Worm (Caenorhabditis elegans) whole organism, early embryonic: Measurements from ENCODE around the gene C16C8.4.
"Not testable (repeated sequence)": the region's sequence is repeated elsewhere in the genome, so short reads cannot be mapped to it uniquely, and the experiment has no call there.

Experiments
- B0310.2 ChIP-seq: sonication (generic microtip); optimal IDR thresholded peaks from 2 replicates; lab custom pipeline; 2016; ENCODE audit warnings: mild to moderate bottlenecking, missing genetic modification characterization, missing compliant biosample characterization
- F13C5.2 ChIP-seq: sonication (generic microtip); optimal IDR thresholded peaks from 2 replicates; lab custom pipeline; 2017; ENCODE audit warnings: mild to moderate bottlenecking, missing genetic modification characterization, inconsistent platforms, missing compliant biosample characterization
- aly-1 ChIP-seq: sonication (generic microtip); optimal IDR thresholded peaks from 2 replicates; lab custom pipeline; 2016; ENCODE audit warnings: missing genetic modification characterization, missing compliant biosample characterization
- ama-1 ChIP-seq: fragments of 150-350 bp; optimal IDR thresholded peaks from 2 replicates; lab custom pipeline; 2014
- ceh-13 ChIP-seq: fragments of 200-800 bp; sonication (Bioruptor generic); optimal IDR thresholded peaks from 2 replicates; lab custom pipeline; 2018; ENCODE audit warnings: mild to moderate bottlenecking, missing genetic modification characterization, missing compliant biosample characterization
- ceh-36 ChIP-seq: sonication (generic microtip); optimal IDR thresholded peaks from 2 replicates; lab custom pipeline; 2016; ENCODE audit warnings: missing genetic modification characterization, inconsistent platforms, missing compliant biosample characterization
- ets-7 ChIP-seq: sonication (generic microtip); optimal IDR thresholded peaks from 2 replicates; lab custom pipeline; 2016; ENCODE audit warnings: missing genotype, missing genetic modification characterization, missing compliant biosample characterization
- flt-1 ChIP-seq: fragments of 200-800 bp; sonication (Bioruptor generic); IDR thresholded peaks from 2 replicates; pipeline ENCODE4 v1.3.6; 2022; ENCODE audit warnings: missing genetic modification characterization, missing compliant biosample characterization
- hmbx-1 ChIP-seq: sonication (generic microtip); optimal IDR thresholded peaks from 2 replicates; lab custom pipeline; 2016; ENCODE audit warnings: mild to moderate bottlenecking, missing genetic modification characterization, missing compliant biosample characterization
- hmg-4 ChIP-seq: fragments of 200-800 bp; sonication (Bioruptor generic); optimal IDR thresholded peaks from 2 replicates; lab custom pipeline; 2018; ENCODE audit warnings: mild to moderate bottlenecking, missing genetic modification characterization, missing compliant biosample characterization
- hnd-1 ChIP-seq: sonication (generic microtip); optimal IDR thresholded peaks from 2 replicates; lab custom pipeline; 2016; ENCODE audit warnings: missing genetic modification characterization, missing compliant biosample characterization
- pes-1 ChIP-seq: fragments of 200-800 bp; sonication (Bioruptor generic); IDR thresholded peaks from 2 replicates; pipeline ENCODE4 v1.3.6; 2022; ENCODE audit warnings: missing genetic modification reagents, missing genetic modification characterization, missing compliant biosample characterization
- scrt-1 ChIP-seq: fragments of 200-800 bp; sonication (Bioruptor generic); IDR thresholded peaks from 2 replicates; pipeline ENCODE4 v1.3.6; 2022; ENCODE audit warnings: missing genetic modification characterization, missing compliant biosample characterization
- sea-1 ChIP-seq: fragments of 200-800 bp; sonication (Bioruptor generic); conservative IDR thresholded peaks from 2 replicates; pipeline ENCODE4 v1.3.6; 2022; ENCODE audit warnings: missing genetic modification characterization, missing compliant biosample characterization
- tbx-11 ChIP-seq: fragments of 200-800 bp; sonication (Bioruptor generic); IDR thresholded peaks from 2 replicates; pipeline ENCODE4 v1.3.6; 2022; ENCODE audit warnings: missing genetic modification characterization, missing compliant biosample characterization
- tbx-37 ChIP-seq: fragments of 200-800 bp; sonication (Bioruptor generic); conservative IDR thresholded peaks from 2 replicates; pipeline ENCODE4 v1.3.6; 2022; ENCODE audit warnings: missing genetic modification reagents, missing genetic modification characterization, missing compliant biosample characterization
- tra-4 ChIP-seq: sonication (generic microtip); optimal IDR thresholded peaks from 2 replicates; lab custom pipeline; 2017; ENCODE audit warnings: missing genetic modification characterization, missing compliant biosample characterization

The C16C8.4 gene

ce11 chrII:3444280-3444679 lies at the start of gene C16C8.4:
Gene C16C8.4 (minus strand): TSS chrII:3444380.
- TF ChIP-seq aly-1 (tag; lab: Kevin White, UChicago) (no peak), B0310.2 (tag; lab: Kevin White, UChicago) (no peak), ets-7 (tag; lab: Kevin White, UChicago) (no peak), F13C5.2 (no peak), hmbx-1 (no peak), tra-4 (no peak), ceh-36 (tag; lab: Kevin White, UChicago) (no peak), ceh-13 (GFP tag; lab: Kevin White, UChicago) (no peak), tbx-11 (GFP tag; lab: Robert Waterston, UW) (no peak)

ce11 chrII:3490797-3491196 lies 46.6 kb upstream of the C16C8.4 start, which contains the start of gene fbxb-112:
Gene fbxb-112 (plus strand): TSS chrII:3491097.
- not testable (repeated sequence) for TF ChIP-seq aly-1 (tag; lab: Kevin White, UChicago); scrt-1 (GFP tag; lab: Robert Waterston, UW); ceh-36 (tag; lab: Kevin White, UChicago)

DNA sequence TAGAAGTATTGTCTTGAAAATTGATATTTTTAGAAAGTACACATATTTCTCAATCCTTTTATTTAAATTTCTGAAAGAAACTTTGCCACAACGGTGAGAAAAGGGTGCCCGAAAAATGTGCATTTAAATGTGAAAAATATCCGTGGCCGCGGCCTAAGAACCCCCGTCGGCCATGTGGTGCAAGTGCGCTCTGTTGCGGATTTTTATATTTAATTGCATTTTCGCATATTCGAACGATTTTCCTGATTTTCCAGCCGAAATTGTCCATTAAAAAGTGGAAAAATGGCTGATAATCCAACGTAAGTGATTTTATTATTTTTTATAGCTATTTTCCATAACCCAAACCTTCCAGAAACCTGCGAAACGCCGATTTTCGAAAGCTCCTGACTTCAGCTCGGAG lies 38.1 kb upstream of the C16C8.4 start, which contains the start of gene smu-2:
Gene smu-2, plus strand, starts transcription at position 178 of the 400 bp plus-strand sequence.
- TF ChIP-seq pes-1 (GFP tag; lab: Robert Waterston, UW) (peak; percentile 61; the same call in 1 of the 2 replicates), flt-1 (GFP tag; lab: Robert Waterston, UW) (0 out of 2 replicates have a peak, but pooled peaks have one; percentile 17), ceh-13 (GFP tag; lab: Kevin White, UChicago) (no peak), hmg-4 (GFP tag; lab: Kevin White, UChicago) (no peak), hmbx-1 (no peak), F13C5.2 (no peak), tra-4 (no peak), ceh-36 (tag; lab: Kevin White, UChicago) (no peak), ets-7 (tag; lab: Kevin White, UChicago) (no peak), sea-1 (0 out of 2 replicates have a peak, but pooled peaks have one; percentile 6), scrt-1 (GFP tag; lab: Robert Waterston, UW) (no peak), tbx-11 (GFP tag; lab: Robert Waterston, UW) (no peak), tbx-37 (GFP tag; lab: Robert Waterston, UW) (peak; percentile 68)

DNA sequence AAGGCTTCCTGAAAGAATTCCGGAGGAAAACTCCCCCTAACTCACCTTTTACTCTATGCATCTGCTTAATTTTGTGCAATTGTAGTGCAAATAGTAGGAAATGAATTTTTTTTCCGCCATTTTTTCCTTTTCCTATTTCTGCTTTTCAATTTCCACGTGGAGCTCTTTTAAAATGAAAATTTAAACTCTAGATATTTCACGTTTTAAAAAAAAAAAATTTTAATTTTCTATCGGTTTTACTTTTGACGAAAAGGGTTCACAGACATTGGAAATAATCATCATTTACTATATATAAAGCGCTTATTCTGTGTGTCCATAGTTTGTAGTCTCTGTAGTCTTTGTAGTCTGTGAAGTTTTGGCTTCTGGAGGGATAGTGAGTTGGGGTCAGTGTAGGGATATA lies 37.4 kb upstream of the C16C8.4 start, which contains the start of gene Y49F6B.8:
Gene Y49F6B.8, minus strand, starts transcription at position 101 of the 400 bp plus-strand sequence.
- no peak for TF ChIP-seq hmbx-1
- no peak for TF ChIP-seq tbx-11 (GFP tag; lab: Robert Waterston, UW)
- no peak for TF ChIP-seq ceh-13 (GFP tag; lab: Kevin White, UChicago)
- no peak for TF ChIP-seq tra-4
- TF ChIP-seq ets-7 (tag; lab: Kevin White, UChicago) = no peak
- no peak for TF ChIP-seq F13C5.2
- TF ChIP-seq hmg-4 (GFP tag; lab: Kevin White, UChicago) = no peak
- TF ChIP-seq ama-1 (lab: Kevin White, UChicago) = no peak
- TF ChIP-seq tbx-37 (GFP tag; lab: Robert Waterston, UW) = no peak
- TF ChIP-seq hnd-1 (tag; lab: Kevin White, UChicago) = no peak
- no peak for TF ChIP-seq aly-1 (tag; lab: Kevin White, UChicago)

- TF ChIP-seq tbx-37 (GFP tag; lab: Robert Waterston, UW) = no peak
- no peak for TF ChIP-seq pes-1 (GFP tag; lab: Robert Waterston, UW)
- no peak for TF ChIP-seq tra-4
- TF ChIP-seq ets-7 (tag; lab: Kevin White, UChicago) = no peak
- no peak for TF ChIP-seq hmbx-1
- no peak for TF ChIP-seq ama-1 (lab: Kevin White, UChicago)
- no peak for TF ChIP-seq flt-1 (GFP tag; lab: Robert Waterston, UW)
- no peak for TF ChIP-seq B0310.2 (tag; lab: Kevin White, UChicago)
- no peak for TF ChIP-seq scrt-1 (GFP tag; lab: Robert Waterston, UW)
- TF ChIP-seq F13C5.2 = no peak
- no peak for TF ChIP-seq sea-1
- TF ChIP-seq ceh-13 (GFP tag; lab: Kevin White, UChicago) = no peak
- TF ChIP-seq hnd-1 (tag; lab: Kevin White, UChicago) = no peak
- no peak for TF ChIP-seq hmg-4 (GFP tag; lab: Kevin White, UChicago)
- TF ChIP-seq aly-1 (tag; lab: Kevin White, UChicago) = no peak
- no peak for TF ChIP-seq ceh-36 (tag; lab: Kevin White, UChicago)
- TF ChIP-seq tbx-11 (GFP tag; lab: Robert Waterston, UW) = no peak
These were observed 33.0 kb upstream of the C16C8.4 start, which contains the start of gene fbxb-104 for ce11 chrII:3477171-3477570. Gene fbxb-104 (minus strand): TSS chrII:3477271.

DNA sequence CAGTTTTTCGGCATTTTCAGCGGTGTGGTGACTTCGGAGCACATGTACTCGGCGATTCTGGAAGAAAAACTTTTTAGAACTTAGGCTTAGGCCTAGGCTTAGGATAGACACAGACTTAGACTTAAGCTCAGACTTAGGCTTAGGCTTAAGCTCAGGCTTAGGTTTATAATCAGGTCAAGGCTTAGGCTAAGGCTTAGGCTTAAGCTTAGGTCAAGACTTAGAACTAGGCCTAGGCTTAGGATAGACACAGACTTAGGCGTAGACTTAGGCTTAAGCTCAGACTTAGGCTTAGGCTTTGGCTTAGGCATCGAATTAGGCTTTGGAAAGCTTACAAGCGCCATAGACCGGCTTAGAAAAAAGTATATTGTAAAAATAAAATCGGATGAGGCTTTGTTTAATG lies 32.4 kb upstream of the C16C8.4 start:
- TF ChIP-seq ceh-36 (tag; lab: Kevin White, UChicago) = peak; percentile 71
- TF ChIP-seq tbx-11 (GFP tag; lab: Robert Waterston, UW) = no peak

- TF ChIP-seq tbx-37 (GFP tag; lab: Robert Waterston, UW) = no peak
- TF ChIP-seq aly-1 (tag; lab: Kevin White, UChicago) = no peak
- no peak for TF ChIP-seq hmbx-1
- no peak for TF ChIP-seq tbx-11 (GFP tag; lab: Robert Waterston, UW)
- TF ChIP-seq tra-4 = no peak
- TF ChIP-seq ets-7 (tag; lab: Kevin White, UChicago) = no peak
- TF ChIP-seq pes-1 (GFP tag; lab: Robert Waterston, UW) = no peak
- TF ChIP-seq sea-1 = no peak
These were observed 29.6 kb upstream of the C16C8.4 start, which contains the start of gene sdz-32 for ce11 chrII:3473744-3474143. Gene sdz-32 (plus strand): TSS chrII:3474044.

DNA sequence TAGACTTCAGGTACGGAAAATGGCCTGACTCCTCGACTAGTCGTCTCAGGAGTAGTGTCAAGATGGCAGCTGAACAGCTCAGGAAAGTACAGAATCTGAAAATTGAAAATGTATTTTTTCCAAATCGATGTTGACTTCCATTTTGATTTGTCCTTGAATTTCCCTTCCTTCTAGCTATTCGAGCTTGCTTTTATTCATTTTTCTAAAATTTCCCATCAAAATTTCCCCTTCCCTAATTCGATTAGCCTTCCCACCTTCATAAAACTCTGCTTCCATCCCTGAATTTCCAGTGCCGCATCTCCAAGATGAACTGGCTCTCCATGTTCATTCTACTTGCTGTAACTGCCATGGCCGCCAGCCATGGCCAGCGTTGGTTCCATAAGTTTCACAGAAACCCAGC lies 28.6 kb upstream of the C16C8.4 start, which contains the start of gene Y49F6B.6:
Gene Y49F6B.6, plus strand, starts transcription at position 301 of the 400 bp plus-strand sequence.
- TF ChIP-seq sea-1 (no peak), flt-1 (GFP tag; lab: Robert Waterston, UW) (no peak), tbx-37 (GFP tag; lab: Robert Waterston, UW) (no peak), tra-4 (no peak), hnd-1 (tag; lab: Kevin White, UChicago) (no peak), ceh-13 (GFP tag; lab: Kevin White, UChicago) (no peak), aly-1 (tag; lab: Kevin White, UChicago) (no peak), pes-1 (GFP tag; lab: Robert Waterston, UW) (no peak), ets-7 (tag; lab: Kevin White, UChicago) (no peak), ama-1 (lab: Kevin White, UChicago) (no peak), hmbx-1 (no peak)
